Worm (Caenorhabditis elegans): ENCODE data around the gene rbd-1.

The rbd-1 gene

DNA sequence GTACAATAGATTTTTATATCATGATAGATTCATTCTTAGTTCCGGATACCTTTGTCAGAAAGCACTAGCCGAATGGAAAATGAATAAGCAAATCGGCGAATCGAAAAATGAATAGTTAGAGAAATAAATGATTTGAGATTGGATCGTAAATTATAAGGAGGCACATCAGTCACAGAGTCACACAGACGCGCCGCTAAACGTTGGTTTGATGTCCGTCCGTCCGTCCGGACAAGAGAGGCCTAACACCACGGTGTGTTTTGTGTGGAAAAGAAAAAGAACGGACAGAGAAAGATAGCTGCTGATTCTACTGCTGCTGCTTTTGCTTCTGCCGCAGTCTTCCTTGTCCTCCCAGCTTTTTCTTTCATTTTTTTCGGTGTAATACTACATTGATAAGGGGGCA, 23.8 kb upstream of the rbd-1 start:
- TF ChIP-seq ref-2 (tag; optimal IDR thresholded peaks at IDR 0.05) (no peak), unc-55 (GFP tag; optimal IDR thresholded peaks at IDR 0.05) (peak; percentile 51)

ce11 chrIV:12703811-12704210, 21.0 kb upstream of the rbd-1 start, which contains the start of gene C27D8.4:
C27D8.4 (plus strand) TSS chrIV:12704111.
- TF ChIP-seq pqm-1 (tag; optimal IDR thresholded peaks at IDR 0.05) (no peak), hlh-8 (tag; optimal IDR thresholded peaks at IDR 0.05) (no peak), dmd-4 (tag; optimal IDR thresholded peaks at IDR 0.05; ENCODE audit: borderline replicate concordance) (no peak), pha-2 (tag; optimal IDR thresholded peaks at IDR 0.05) (no peak), hlh-13 (GFP tag; optimal IDR thresholded peaks at IDR 0.05) (no peak), lin-11 (tag; optimal IDR thresholded peaks at IDR 0.05) (no peak), rnt-1 (tag; optimal IDR thresholded peaks at IDR 0.05) (no peak), hlh-30 (tag; optimal IDR thresholded peaks at IDR 0.05; ENCODE audit: insufficient read depth) (no peak), ceh-6 (GFP tag; optimal IDR thresholded peaks at IDR 0.05) (no peak), ama-1 (optimal IDR thresholded peaks at IDR 0.05) (no peak), ceh-45 (GFP tag; IDR thresholded peaks at IDR 0.05) (no peak), sox-4 (tag; optimal IDR thresholded peaks at IDR 0.05) (no peak)

- TF ChIP-seq sox-2 (GFP tag; IDR thresholded peaks at IDR 0.05) (no peak), pat-9 (tag; optimal IDR thresholded peaks at IDR 0.05) (no peak), ceh-2 (tag; optimal IDR thresholded peaks at IDR 0.05) (no peak), madf-2 (tag; optimal IDR thresholded peaks at IDR 0.05) (no peak), pqm-1 (tag; optimal IDR thresholded peaks at IDR 0.05) (no peak), rnt-1 (tag; optimal IDR thresholded peaks at IDR 0.05) (no peak), sox-4 (tag; optimal IDR thresholded peaks at IDR 0.05) (no peak), che-1 (tag; optimal IDR thresholded peaks at IDR 0.05) (no peak), ceh-6 (GFP tag; optimal IDR thresholded peaks at IDR 0.05) (no peak), unc-86 (tag; optimal IDR thresholded peaks at IDR 0.05) (no peak), Y22D7AL.16 (tag; optimal IDR thresholded peaks at IDR 0.05) (no peak), ceh-45 (GFP tag; IDR thresholded peaks at IDR 0.05) (no peak), ceh-31 (tag; optimal IDR thresholded peaks at IDR 0.05) (no peak), ceh-18 (tag; optimal IDR thresholded peaks at IDR 0.05) (no peak), ceh-9 (tag; optimal IDR thresholded peaks at IDR 0.05) (no peak)
Measured at ce11 chrIV:12710996-12711395, 13.8 kb upstream of the rbd-1 start, which contains the start of gene C27D8.2. C27D8.2 (plus strand) TSS chrIV:12711217.

DNA sequence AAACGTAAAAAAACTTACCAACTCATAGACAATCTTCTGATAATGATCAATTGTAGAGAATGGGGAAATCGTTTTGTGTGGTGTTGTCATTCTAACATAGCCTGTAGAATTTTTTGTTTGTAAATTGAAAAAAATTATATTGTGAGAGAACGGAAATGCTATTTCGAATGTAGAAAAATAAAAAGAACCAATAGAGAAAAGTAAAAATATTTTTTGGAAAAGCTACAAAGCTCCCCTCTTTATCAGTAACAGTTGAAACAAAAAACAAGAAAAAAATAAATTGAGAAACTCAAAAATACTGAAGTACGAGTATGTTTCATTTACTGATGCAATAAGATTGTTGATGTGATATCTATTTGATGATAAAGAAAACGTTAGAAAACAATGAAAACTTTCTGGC, 13.1 kb upstream of the rbd-1 start, which contains the start of gene C27D8.3:
TSS of gene C27D8.3 (minus strand) at position 101 of the 400 bp plus-strand sequence.
- TF ChIP-seq sox-2 (GFP tag; IDR thresholded peaks at IDR 0.05): no peak
- no peak for TF ChIP-seq sox-4 (tag; optimal IDR thresholded peaks at IDR 0.05)
- TF ChIP-seq K09A11.1 (tag; optimal IDR thresholded peaks at IDR 0.05; ENCODE audit: insufficient read depth): no peak
- no peak for TF ChIP-seq che-1 (tag; optimal IDR thresholded peaks at IDR 0.05)
- no peak for TF ChIP-seq nhr-232 (tag; optimal IDR thresholded peaks at IDR 0.05)
- no peak for TF ChIP-seq hlh-15 (tag; optimal IDR thresholded peaks at IDR 0.05)
- TF ChIP-seq ceh-14 (tag; optimal IDR thresholded peaks at IDR 0.05): no peak
- TF ChIP-seq hlh-13 (GFP tag; optimal IDR thresholded peaks at IDR 0.05): no peak
- no peak for TF ChIP-seq tbx-2 (tag; optimal IDR thresholded peaks at IDR 0.05)
- TF ChIP-seq tbx-7 (tag; optimal IDR thresholded peaks at IDR 0.05): no peak
- TF ChIP-seq ttx-3 (tag; optimal IDR thresholded peaks at IDR 0.05): no peak
- no peak for TF ChIP-seq hlh-8 (tag; optimal IDR thresholded peaks at IDR 0.05)
- TF ChIP-seq ceh-9 (tag; optimal IDR thresholded peaks at IDR 0.05): no peak
- TF ChIP-seq elt-4 (tag; optimal IDR thresholded peaks at IDR 0.05): no peak
- TF ChIP-seq ceh-45 (GFP tag; IDR thresholded peaks at IDR 0.05): no peak
- no peak for TF ChIP-seq ceh-19 (GFP tag; optimal IDR thresholded peaks at IDR 0.05)

DNA sequence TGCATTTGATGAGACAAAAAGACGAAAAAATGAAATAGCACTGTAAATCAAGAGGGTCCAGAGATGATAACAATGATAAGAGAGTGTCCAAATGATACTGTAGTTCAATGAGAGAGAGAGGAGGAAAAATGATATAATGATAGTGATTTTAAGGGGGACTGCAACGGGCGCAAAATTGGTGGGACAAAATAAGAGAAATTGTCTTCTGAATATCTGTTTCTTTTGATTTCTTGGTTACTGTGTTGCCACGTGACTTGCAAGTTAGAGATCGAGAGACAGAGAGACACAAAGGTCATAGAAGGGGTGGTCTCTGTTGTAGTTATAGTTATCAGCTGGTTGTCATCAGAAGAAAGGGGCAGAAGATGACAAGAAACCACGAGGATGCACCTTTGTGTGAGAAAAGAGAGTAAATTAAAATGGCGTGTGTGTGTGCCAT, 8.8 kb upstream of the rbd-1 start:
- TF ChIP-seq elt-2 (tag; optimal IDR thresholded peaks at IDR 0.05): peak; percentile 43
- peak; percentile 51 for TF ChIP-seq hlh-30 (tag; optimal IDR thresholded peaks at IDR 0.05; ENCODE audit: insufficient read depth)
- no peak for TF ChIP-seq ref-2 (tag; optimal IDR thresholded peaks at IDR 0.05)

All from whole organism, late embryonic.